Fruit fly (Drosophila melanogaster): ENCODE data around the gene Atg17.

DNA sequence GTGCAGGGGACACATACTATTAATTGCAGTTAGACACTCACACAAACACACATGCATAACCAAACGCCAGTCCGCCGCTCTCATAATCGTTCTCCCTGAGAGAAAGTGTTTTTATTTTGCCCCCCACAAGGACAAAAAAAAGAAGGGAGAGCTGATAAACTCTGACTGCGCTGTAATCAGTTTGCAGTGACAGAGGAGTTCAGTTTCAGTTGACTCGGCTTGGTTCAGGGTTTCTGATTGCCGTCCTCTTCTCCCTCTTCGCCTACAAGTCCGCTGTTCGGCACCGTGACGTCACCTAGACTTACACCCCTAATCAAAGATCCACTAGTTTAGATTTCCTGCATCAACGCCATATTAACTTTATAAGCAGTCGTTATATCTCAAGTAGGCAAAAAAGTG is 1.8 kb downstream of the Atg17 start:
- TF ChIP-seq chn (GFP tag; optimal IDR thresholded peaks at IDR 0.05) (no peak), usp (GFP tag; optimal IDR thresholded peaks at IDR 0.05) (no peak), CG3407 (GFP tag; optimal IDR thresholded peaks at IDR 0.05) (no peak), gsb (GFP tag; IDR thresholded peaks at IDR 0.05) (no peak), tup (GFP tag; optimal IDR thresholded peaks at IDR 0.05) (no peak), CG12299 (tag; optimal IDR thresholded peaks at IDR 0.05) (no peak), cas (GFP tag; IDR thresholded peaks at IDR 0.05) (no peak), ranshi (GFP tag; IDR thresholded peaks at IDR 0.05) (no peak)
